Worm (Caenorhabditis elegans) whole organism, young adult: ENCODE measurements around the gene F32D8.12.

ENCODE experiments used
- B0019.2 ChIP-seq: fragments of 200-800 bp; sonication (Bioruptor generic); conservative IDR thresholded peaks from 2 replicates; pipeline ENCODE4 v1.3.6; 2022; ENCODE audit warnings: missing genetic modification reagents, missing genetic modification characterization, missing compliant biosample characterization
- C06A6.2 ChIP-seq: fragments of 200-800 bp; sonication (Bioruptor generic); conservative IDR thresholded peaks from 2 replicates; pipeline ENCODE4 v1.3.6; 2022; ENCODE audit warnings: missing genetic modification characterization, missing compliant biosample characterization
- C17E4.6 ChIP-seq: fragments of 200-800 bp; sonication (Bioruptor generic); IDR thresholded peaks from 2 replicates; pipeline ENCODE4 v1.3.6; 2022; ENCODE audit warnings: missing genetic modification reagents, missing genetic modification characterization, missing compliant biosample characterization
- D2030.7 ChIP-seq: fragments of 200-800 bp; sonication (Bioruptor generic); IDR thresholded peaks from 2 replicates; pipeline ENCODE4 v1.3.6; 2022; ENCODE audit warnings: missing genetic modification reagents, missing genetic modification characterization, missing compliant biosample characterization
- F39B2.1 ChIP-seq: fragments of 200-800 bp; sonication (Bioruptor generic); IDR thresholded peaks from 2 replicates; pipeline ENCODE4 v1.3.6; 2022; ENCODE audit warnings: missing genetic modification reagents, missing genetic modification characterization, missing compliant biosample characterization
- Y53G8AR.9 ChIP-seq: fragments of 200-800 bp; sonication (Bioruptor generic); conservative IDR thresholded peaks from 2 replicates; pipeline ENCODE4 v1.3.6; 2022; ENCODE audit warnings: missing genetic modification reagents, missing genetic modification characterization, missing compliant biosample characterization
- Y56A3A.18 ChIP-seq: fragments of 200-800 bp; sonication (Bioruptor generic); IDR thresholded peaks from 2 replicates; pipeline ENCODE4 v1.3.6; 2022; ENCODE audit warnings: missing genetic modification reagents, missing genetic modification characterization, missing compliant biosample characterization
- ZK185.1 ChIP-seq: sonication (generic microtip); optimal IDR thresholded peaks from 2 replicates; lab custom pipeline; 2016; ENCODE audit warnings: mild to moderate bottlenecking, missing genetic modification characterization, missing compliant biosample characterization; ENCODE audit not compliant: poor library complexity, severe bottlenecking
- akir-1 ChIP-seq: fragments of 200-800 bp; sonication (Bioruptor generic); optimal IDR thresholded peaks from 2 replicates; lab custom pipeline; 2018; ENCODE audit warnings: mild to moderate bottlenecking, missing genetic modification characterization, moderate library complexity, missing compliant biosample characterization
- atf-7 ChIP-seq: sonication (generic microtip); optimal IDR thresholded peaks from 2 replicates; lab custom pipeline; 2017; ENCODE audit warnings: mild to moderate bottlenecking, missing genetic modification characterization, missing compliant biosample characterization
- athp-1 ChIP-seq: sonication (generic microtip); optimal IDR thresholded peaks from 2 replicates; lab custom pipeline; 2017; ENCODE audit warnings: mild to moderate bottlenecking, missing genetic modification characterization, missing compliant biosample characterization
- attf-5 ChIP-seq: fragments of 200-800 bp; sonication (Bioruptor generic); optimal IDR thresholded peaks from 2 replicates; lab custom pipeline; 2018; ENCODE audit warnings: mild to moderate bottlenecking, missing genetic modification characterization, missing compliant biosample characterization
- bed-1 ChIP-seq: fragments of 200-800 bp; sonication (Bioruptor generic); IDR thresholded peaks from 2 replicates; pipeline ENCODE4 v1.3.6; 2022; ENCODE audit warnings: missing genetic modification reagents, missing genetic modification characterization, missing compliant biosample characterization
- ccch-3 ChIP-seq: fragments of 200-800 bp; sonication (Bioruptor generic); optimal IDR thresholded peaks from 2 replicates; lab custom pipeline; 2018; ENCODE audit warnings: mild to moderate bottlenecking, missing genetic modification characterization, missing compliant biosample characterization
- cebp-1 ChIP-seq, 2 experiments: fragments of 200-800 bp in 1 of 2; sonication (Bioruptor generic) in 1 of 2; sonication (generic microtip) in 1 of 2; IDR thresholded peaks in 1 of 2; optimal IDR thresholded peaks in 1 of 2; 2 replicates each; pipeline versions ENCODE4 v1.3.6 to Lab custom; 2017 to 2022; ENCODE audit warnings: missing compliant biosample characterization in 2 of 2, missing genetic modification characterization in 2 of 2, mild to moderate bottlenecking in 1 of 2, missing genetic modification reagents in 1 of 2, moderate library complexity in 1 of 2
- cebp-2 ChIP-seq: fragments of 200-800 bp; sonication (Bioruptor generic); IDR thresholded peaks from 2 replicates; pipeline ENCODE4 v1.3.6; 2022; ENCODE audit warnings: missing genetic modification characterization, missing compliant biosample characterization
- ceh-40 ChIP-seq: fragments of 200-800 bp; sonication (Bioruptor generic); IDR thresholded peaks from 2 replicates; pipeline ENCODE4 v1.3.6; 2022; ENCODE audit warnings: missing genetic modification characterization, missing compliant biosample characterization
- ceh-79 ChIP-seq: sonication (generic microtip); optimal IDR thresholded peaks from 2 replicates; lab custom pipeline; 2017; ENCODE audit warnings: mild to moderate bottlenecking, missing genetic modification characterization, missing compliant biosample characterization
- die-1 ChIP-seq: sonication (generic microtip); optimal IDR thresholded peaks from 2 replicates; lab custom pipeline; 2016; ENCODE audit warnings: missing genotype, mild to moderate bottlenecking, missing genetic modification characterization, missing compliant biosample characterization
- dox-1 ChIP-seq: fragments of 200-800 bp; sonication (Bioruptor generic); IDR thresholded peaks from 2 replicates; pipeline ENCODE4 v1.3.6; 2022; ENCODE audit warnings: missing genetic modification reagents, missing genetic modification characterization, missing compliant biosample characterization
- ekl-4 ChIP-seq: fragments of 200-800 bp; sonication (Bioruptor generic); IDR thresholded peaks from 2 replicates; pipeline ENCODE4 v1.3.6; 2022; ENCODE audit warnings: missing genetic modification reagents, missing genetic modification characterization, missing compliant biosample characterization
- ets-4 ChIP-seq: fragments of 200-800 bp; sonication (Bioruptor generic); optimal IDR thresholded peaks from 2 replicates; lab custom pipeline; 2018; ENCODE audit warnings: mild to moderate bottlenecking, missing genetic modification characterization, missing compliant biosample characterization
- hlh-12 ChIP-seq: sonication (generic microtip); optimal IDR thresholded peaks from 2 replicates; lab custom pipeline; 2016; ENCODE audit warnings: missing genetic modification characterization, missing compliant biosample characterization
- hmg-1.2 ChIP-seq: fragments of 200-800 bp; sonication (Bioruptor generic); IDR thresholded peaks from 2 replicates; pipeline ENCODE4 v1.3.6; 2022; ENCODE audit warnings: missing genetic modification reagents, missing genetic modification characterization, missing compliant biosample characterization
- lag-1 ChIP-seq: fragments of 200-800 bp; sonication (Bioruptor generic); IDR thresholded peaks from 2 replicates; pipeline ENCODE4 v1.3.6; 2022; ENCODE audit warnings: missing genetic modification reagents, missing genetic modification characterization, missing compliant biosample characterization
- let-607 ChIP-seq, 2 experiments: fragments of 200-800 bp in 1 of 2; sonication (Bioruptor generic) in 1 of 2; sonication (generic microtip) in 1 of 2; optimal IDR thresholded peaks; 2 replicates each; lab custom pipeline; 2016 to 2018; ENCODE audit warnings: mild to moderate bottlenecking in 2 of 2, missing compliant biosample characterization in 2 of 2, missing genetic modification characterization in 2 of 2, moderate library complexity in 2 of 2, missing genotype in 1 of 2
- lin-35 ChIP-seq, 3 experiments: fragments of 150-350 bp in 2 of 3; sonication (generic microtip) in 1 of 3; optimal IDR thresholded peaks; 2 replicates each; lab custom pipeline; 2014 to 2018; ENCODE audit warnings: missing biosample characterization in 3 of 3, missing genetic modification characterization in 3 of 3, missing genetic modification reagents in 3 of 3
- lin-40 ChIP-seq: sonication (generic microtip); optimal IDR thresholded peaks from 2 replicates; lab custom pipeline; 2016; ENCODE audit warnings: missing genetic modification characterization, mild to moderate bottlenecking, missing compliant biosample characterization, missing genotype, missing genetic modification reagents
- lsy-27 ChIP-seq: sonication (generic microtip); optimal IDR thresholded peaks from 2 replicates; lab custom pipeline; 2017; ENCODE audit warnings: missing genetic modification characterization, mild to moderate bottlenecking, missing compliant biosample characterization, antibody characterized with exemption, missing genotype, borderline replicate concordance; ENCODE audit not compliant: insufficient read depth
- madf-10 ChIP-seq: sonication (generic microtip); optimal IDR thresholded peaks from 2 replicates; lab custom pipeline; 2016; ENCODE audit warnings: mild to moderate bottlenecking, missing genetic modification characterization, missing compliant biosample characterization
- mcd-1 ChIP-seq: fragments of 200-800 bp; sonication (Bioruptor generic); IDR thresholded peaks from 2 replicates; pipeline ENCODE4 v1.3.6; 2022; ENCODE audit warnings: missing genetic modification reagents, missing genetic modification characterization, missing compliant biosample characterization
- mxl-1 ChIP-seq: sonication (generic microtip); optimal IDR thresholded peaks from 2 replicates; lab custom pipeline; 2016; ENCODE audit warnings: missing genetic modification characterization, missing compliant biosample characterization
- nfyb-1 ChIP-seq: fragments of 200-800 bp; sonication (Bioruptor generic); IDR thresholded peaks from 2 replicates; pipeline ENCODE4 v1.3.6; 2022; ENCODE audit warnings: missing genetic modification reagents, missing genetic modification characterization, missing compliant biosample characterization
- pha-4 ChIP-seq: fragments of 150-350 bp; sonication (generic microtip); optimal IDR thresholded peaks from 2 replicates; lab custom pipeline; 2014; ENCODE audit warnings: missing biosample characterization, missing genetic modification reagents, missing genetic modification characterization
- rcor-1 ChIP-seq: fragments of 200-800 bp; sonication (Bioruptor generic); IDR thresholded peaks from 2 replicates; pipeline ENCODE4 v1.3.6; 2022; ENCODE audit warnings: missing genetic modification reagents, missing genetic modification characterization, missing compliant biosample characterization
- repo-1 ChIP-seq: sonication (generic microtip); optimal IDR thresholded peaks from 2 replicates; lab custom pipeline; 2017; ENCODE audit warnings: mild to moderate bottlenecking, missing genetic modification characterization, missing compliant biosample characterization
- rpc-1 ChIP-seq, 2 experiments: fragments of 150-350 bp in 1 of 2; sonication (generic microtip) in 1 of 2; optimal IDR thresholded peaks; 2 replicates each; lab custom pipeline; 2014 to 2018; ENCODE audit warnings: missing biosample characterization in 1 of 2, missing genetic modification characterization in 1 of 2, missing genetic modification reagents in 1 of 2, missing genotype in 1 of 2
- sdz-38 ChIP-seq: sonication (generic microtip); optimal IDR thresholded peaks from 2 replicates; lab custom pipeline; 2016; ENCODE audit warnings: missing genotype, missing genetic modification characterization, missing compliant biosample characterization
- sea-2 ChIP-seq: fragments of 200-800 bp; sonication (Bioruptor generic); IDR thresholded peaks from 2 replicates; pipeline ENCODE4 v1.3.6; 2022; ENCODE audit warnings: missing genetic modification characterization, missing compliant biosample characterization
- snpc-1.1 ChIP-seq: sonication (generic microtip); optimal IDR thresholded peaks from 2 replicates; lab custom pipeline; 2017; ENCODE audit warnings: missing genetic modification characterization, mild to moderate bottlenecking, missing compliant biosample characterization, antibody characterized with exemption, moderate library complexity, missing genotype, missing genetic modification reagents; ENCODE audit not compliant: insufficient read depth
- sptf-2 ChIP-seq: fragments of 200-800 bp; sonication (Bioruptor generic); optimal IDR thresholded peaks from 2 replicates; lab custom pipeline; 2018; ENCODE audit warnings: mild to moderate bottlenecking, missing genetic modification characterization, missing compliant biosample characterization
- unc-130 ChIP-seq: sonication (generic microtip); optimal IDR thresholded peaks from 2 replicates; lab custom pipeline; 2016; ENCODE audit warnings: missing genetic modification reagents, missing genetic modification characterization, missing compliant biosample characterization
- unc-62 ChIP-seq: fragments of 150-350 bp; optimal IDR thresholded peaks from 2 replicates; lab custom pipeline; 2014; ENCODE audit warnings: missing biosample characterization, missing genetic modification reagents, missing genetic modification characterization
- zfh-2 ChIP-seq: fragments of 200-800 bp; sonication (Bioruptor generic); conservative IDR thresholded peaks from 2 replicates; pipeline ENCODE4 v1.3.6; 2022; ENCODE audit warnings: missing genetic modification reagents, missing genetic modification characterization, missing compliant biosample characterization
- zim-3 ChIP-seq: sonication (generic microtip); optimal IDR thresholded peaks from 2 replicates; lab custom pipeline; 2017; ENCODE audit warnings: mild to moderate bottlenecking, missing genetic modification characterization, moderate library complexity, missing compliant biosample characterization
- ztf-18 ChIP-seq: sonication (generic microtip); optimal IDR thresholded peaks from 2 replicates; lab custom pipeline; 2016; ENCODE audit warnings: missing genotype, mild to moderate bottlenecking, missing genetic modification characterization, missing compliant biosample characterization
- ztf-28 ChIP-seq: fragments of 200-800 bp; sonication (Bioruptor generic); IDR thresholded peaks from 2 replicates; pipeline ENCODE4 v1.3.6; 2022; ENCODE audit warnings: missing genetic modification reagents, missing genetic modification characterization, missing compliant biosample characterization

Gene F32D8.12

ce11 chrV:10894601-10895000 is 3.8 kb upstream of the F32D8.12 start, which contains the start of the genes F32D8.14 and F32D8.5 (continued):
- TF ChIP-seq ccch-3 (GFP tag; lab: Kevin White, UChicago) (peak; percentile 8), madf-10 (tag; lab: Kevin White, UChicago) (peak; percentile 35), nfyb-1 (0 out of 2 replicates have a peak, but pooled peaks have one; percentile 36), let-607 (tag; optimal IDR thresholded peaks at IDR 0.05; lab: Kevin White, UChicago) (peak; percentile 77 to 93), cebp-2 (GFP tag; lab: Robert Waterston, UW) (no peak), sea-2 (GFP tag; lab: Robert Waterston, UW) (no peak), bed-1 (GFP tag; lab: Robert Waterston, UW) (no peak), B0019.2 (GFP tag; lab: Robert Waterston, UW) (no peak), Y56A3A.18 (GFP tag; lab: Robert Waterston, UW) (0 out of 2 replicates have a peak, but pooled peaks have one; percentile 38), cebp-1 (GFP tag; IDR thresholded peaks at IDR 0.05; lab: Robert Waterston, UW) (no peak), cebp-1 (tag; optimal IDR thresholded peaks at IDR 0.05; lab: Kevin White, UChicago) (peak; percentile 56), atf-7 (tag; lab: Kevin White, UChicago) (no peak), zim-3 (no peak), hlh-12 (tag; lab: Kevin White, UChicago) (no peak), ets-4 (GFP tag; lab: Kevin White, UChicago) (no peak), C17E4.6 (GFP tag; lab: Robert Waterston, UW) (no peak), rcor-1 (GFP tag; lab: Robert Waterston, UW) (0 out of 2 replicates have a peak, but pooled peaks have one; percentile 49), zfh-2 (GFP tag; lab: Robert Waterston, UW) (no peak), Y53G8AR.9 (no peak), hmg-1.2 (peak; percentile 48; the same call in 1 of the 2 replicates), ceh-79 (no peak), D2030.7 (GFP tag; lab: Robert Waterston, UW) (peak; percentile 69), mcd-1 (peak; percentile 92), mxl-1 (tag; lab: Kevin White, UChicago) (no peak), dox-1 (GFP tag; lab: Robert Waterston, UW) (peak; percentile 81), ZK185.1 (tag; lab: Kevin White, UChicago) (peak; percentile 85), lin-35 (GFP tag; optimal IDR thresholded peaks at IDR 0.05; lab: Kevin White, UChicago) (peak in 1 of 3 experiments; percentile 76), lin-40 (peak; percentile 53), pha-4 (no peak), snpc-1.1 (no peak), athp-1 (tag; lab: Kevin White, UChicago) (no peak), lsy-27 (tag; lab: Kevin White, UChicago) (no peak), ekl-4 (no peak), unc-62 (GFP tag; lab: Kevin White, UChicago) (no peak), sdz-38 (no peak), rpc-1 (optimal IDR thresholded peaks at IDR 0.05; lab: Kevin White, UChicago) (no peak), rpc-1 (tag; optimal IDR thresholded peaks at IDR 0.05; lab: Kevin White, UChicago) (no peak), C06A6.2 (GFP tag; lab: Robert Waterston, UW) (0 out of 2 replicates have a peak, but pooled peaks have one; percentile 25), ceh-40 (GFP tag; lab: Robert Waterston, UW) (no peak), lag-1 (GFP tag; lab: Robert Waterston, UW) (no peak), akir-1 (GFP tag; lab: Kevin White, UChicago) (no peak), attf-5 (GFP tag; lab: Kevin White, UChicago) (peak; percentile 60), F39B2.1 (no peak), ztf-28 (GFP tag; lab: Robert Waterston, UW) (peak; percentile 83; the same call in 1 of the 2 replicates), die-1 (tag; lab: Kevin White, UChicago) (no peak), sptf-2 (GFP tag; lab: Kevin White, UChicago) (no peak), unc-130 (peak; percentile 39), ztf-18 (peak; percentile 51), repo-1 (peak; percentile 13)
